Fruit fly (Drosophila melanogaster): ENCODE data around the gene CG31709.

The CG31709 gene

DNA sequence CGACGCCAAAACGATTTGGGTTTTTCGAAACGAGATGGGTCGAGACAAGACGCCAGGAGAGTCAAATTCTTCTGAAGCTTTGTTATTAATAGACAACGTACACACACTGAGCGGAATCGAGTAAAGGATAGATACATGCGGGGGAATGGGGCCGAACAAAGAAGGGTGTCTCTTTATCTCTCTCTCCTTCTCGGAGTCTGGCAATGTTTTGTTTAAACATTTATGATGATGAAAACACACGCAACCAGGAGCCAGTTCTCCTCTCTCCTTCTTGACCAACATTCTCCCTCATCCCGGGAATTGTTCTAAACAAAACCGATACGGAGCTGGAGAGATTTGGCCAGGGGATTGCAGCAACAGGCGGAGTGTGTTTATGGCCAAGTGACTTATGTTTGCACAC, 21.6 kb downstream of the CG31709 start (continued):
- TF ChIP-seq ro (GFP tag; IDR thresholded peaks at IDR 0.05) (no peak), pzg (GFP tag; optimal IDR thresholded peaks at IDR 0.05) (no peak), Trl (optimal IDR thresholded peaks at IDR 0.05) (peak in 1 of 2 experiments; percentile 12), Trl (GFP tag; optimal IDR thresholded peaks at IDR 0.05) (no peak), CG30020 (tag; optimal IDR thresholded peaks at IDR 0.05) (no peak), CG12769 (tag; optimal IDR thresholded peaks at IDR 0.05) (peak; percentile 85), slbo (GFP tag; IDR thresholded peaks at IDR 0.05) (peak; percentile 6; the same call in 1 of the 2 replicates), CG5245 (GFP tag; optimal IDR thresholded peaks at IDR 0.05) (no peak), NK7.1 (GFP tag; optimal IDR thresholded peaks at IDR 0.05) (no peak), Abd-B (GFP tag; optimal IDR thresholded peaks at IDR 0.05) (no peak), sna (GFP tag; IDR thresholded peaks at IDR 0.05; ENCODE audit: partially characterized antibody) (no peak), CG3726 (GFP tag; IDR thresholded peaks at IDR 0.05) (no peak), CG3995 (GFP tag; optimal IDR thresholded peaks at IDR 0.05) (no peak), Xrp1 (GFP tag; IDR thresholded peaks at IDR 0.05) (no peak), ase (GFP tag; IDR thresholded peaks at IDR 0.05) (no peak), toy (GFP tag; IDR thresholded peaks at IDR 0.05) (no peak), CG17186 (GFP tag; optimal IDR thresholded peaks at IDR 0.05) (no peak), CG16815 (GFP tag; optimal IDR thresholded peaks at IDR 0.05) (no peak), CG10462 (GFP tag; optimal IDR thresholded peaks at IDR 0.05) (no peak), kah (GFP tag; optimal IDR thresholded peaks at IDR 0.05) (peak; percentile 55), CG6765 (GFP tag; optimal IDR thresholded peaks at IDR 0.05) (no peak), CG9932 (GFP tag; IDR thresholded peaks at IDR 0.05) (no peak), CG14050 (GFP tag; IDR thresholded peaks at IDR 0.05) (no peak), Doc2 (GFP tag; IDR thresholded peaks at IDR 0.05) (no peak), ttk (GFP tag; IDR thresholded peaks at IDR 0.05) (no peak), CG16813 (GFP tag; IDR thresholded peaks at IDR 0.05; ENCODE audit: partially characterized antibody) (no peak), sd (tag; optimal IDR thresholded peaks at IDR 0.05) (peak; percentile 57), crol (GFP tag; IDR thresholded peaks at IDR 0.05) (peak; percentile 62), CG8290 (GFP tag; optimal IDR thresholded peaks at IDR 0.05) (no peak), CG8290 (tag; optimal IDR thresholded peaks at IDR 0.05) (no peak), croc (GFP tag; conservative IDR thresholded peaks at IDR 0.05) (no peak), Lpt (GFP tag; optimal IDR thresholded peaks at IDR 0.05) (no peak)

DNA sequence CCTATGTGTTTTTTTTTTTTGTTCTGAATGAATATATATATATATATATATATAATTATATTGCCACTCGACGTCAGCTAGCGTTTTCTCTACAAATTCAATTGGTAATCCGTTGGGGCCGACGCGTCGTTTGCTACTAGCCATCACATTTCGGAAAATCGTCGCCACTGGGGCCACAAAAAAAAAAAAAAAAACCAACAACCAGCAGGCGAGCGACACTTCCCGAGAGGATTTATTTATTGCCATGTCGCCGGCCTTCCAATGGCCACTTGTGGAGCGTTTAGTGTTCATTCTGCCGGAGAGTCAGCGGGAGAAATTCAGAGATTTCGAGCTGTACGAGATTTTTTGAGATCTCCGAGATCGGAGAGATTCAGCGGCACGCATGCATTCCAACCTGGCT, 28.6 kb downstream of the CG31709 start:
- TF ChIP-seq sd (tag; optimal IDR thresholded peaks at IDR 0.05) (peak; percentile 43), CG10543 (GFP tag; optimal IDR thresholded peaks at IDR 0.05) (peak; percentile 29), Trl (optimal IDR thresholded peaks at IDR 0.05) (peak; percentile 6 to 15), Trl (GFP tag; optimal IDR thresholded peaks at IDR 0.05) (no peak), Drgx (GFP tag; IDR thresholded peaks at IDR 0.05) (peak; percentile 60), cad (GFP tag; optimal IDR thresholded peaks at IDR 0.05) (no peak), kah (GFP tag; optimal IDR thresholded peaks at IDR 0.05) (peak; percentile 95)

DNA sequence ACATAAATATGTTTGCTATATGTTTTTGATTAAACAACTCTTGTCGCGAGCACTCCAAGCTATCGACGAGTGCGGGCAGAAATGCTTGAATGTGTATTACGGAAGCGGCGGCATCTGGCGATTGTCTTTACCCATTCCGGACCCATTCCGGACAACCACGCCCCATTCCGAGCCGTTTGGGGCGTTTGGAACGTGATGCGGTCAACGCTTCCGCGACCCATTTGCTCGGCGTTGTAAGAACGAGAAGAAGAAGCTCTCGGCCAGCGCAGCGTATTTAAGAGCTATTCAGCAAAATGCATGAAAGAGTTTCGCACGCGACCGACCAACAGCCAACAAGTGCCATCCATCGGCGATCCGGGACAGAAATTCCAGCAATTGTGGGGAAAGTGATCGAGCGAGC, 33.9 kb downstream of the CG31709 start, which contains the start of gene CG13114:
Gene CG13114 (plus strand): TSS at position 301 of the 400 bp plus-strand sequence.
- TF ChIP-seq CG9215 (GFP tag; IDR thresholded peaks at IDR 0.05) (no peak), pita (GFP tag; optimal IDR thresholded peaks at IDR 0.05) (no peak), CG33213 (GFP tag; optimal IDR thresholded peaks at IDR 0.05) (no peak), ranshi (GFP tag; IDR thresholded peaks at IDR 0.05) (no peak), MBD-R2 (GFP tag; IDR thresholded peaks at IDR 0.05) (no peak), CG7928 (GFP tag; optimal IDR thresholded peaks at IDR 0.05) (no peak), CG12219 (GFP tag; optimal IDR thresholded peaks at IDR 0.05) (no peak), CG11723 (GFP tag; optimal IDR thresholded peaks at IDR 0.05) (no peak), nmo (GFP tag; optimal IDR thresholded peaks at IDR 0.05) (no peak), trem (tag; optimal IDR thresholded peaks at IDR 0.05) (no peak), jumu (GFP tag; optimal IDR thresholded peaks at IDR 0.05) (no peak), hth (optimal IDR thresholded peaks at IDR 0.05) (no peak)

Data from whole organism, embryonic.